Worm (Caenorhabditis elegans) whole organism, dauer: ENCODE results near the gene nex-3.

Experiments
- unc-62 ChIP-seq: sonication (generic microtip); optimal IDR thresholded peaks from 2 replicates; lab custom pipeline; 2017; ENCODE audit warnings: missing biosample characterization, missing genetic modification reagents, missing genetic modification characterization

The nex-3 gene

DNA sequence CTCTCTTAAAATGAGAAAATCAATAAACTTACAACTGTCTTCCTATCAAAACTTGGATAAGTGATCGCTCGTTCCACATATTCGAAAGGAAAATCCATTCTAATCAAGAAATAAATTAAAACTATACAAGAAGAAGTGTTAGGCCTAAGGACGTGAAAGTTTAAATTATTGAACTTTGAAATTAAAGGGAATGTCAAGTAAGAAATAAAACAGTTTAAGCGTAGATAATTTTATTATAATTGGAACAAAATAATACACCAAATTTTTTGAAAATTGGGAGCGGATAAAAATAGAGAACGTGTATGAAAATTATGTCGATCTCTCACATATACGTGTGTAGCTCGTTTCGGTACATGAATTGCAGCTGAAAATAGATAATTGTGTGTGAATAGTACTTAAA, 12.5 kb upstream of the nex-3 start, which contains the start of gene C28A5.6:
C28A5.6 (minus strand) TSS at position 101 of the 400 bp plus-strand sequence.
- TF ChIP-seq unc-62 (GFP tag; lab: Kevin White, UChicago) = no peak

DNA sequence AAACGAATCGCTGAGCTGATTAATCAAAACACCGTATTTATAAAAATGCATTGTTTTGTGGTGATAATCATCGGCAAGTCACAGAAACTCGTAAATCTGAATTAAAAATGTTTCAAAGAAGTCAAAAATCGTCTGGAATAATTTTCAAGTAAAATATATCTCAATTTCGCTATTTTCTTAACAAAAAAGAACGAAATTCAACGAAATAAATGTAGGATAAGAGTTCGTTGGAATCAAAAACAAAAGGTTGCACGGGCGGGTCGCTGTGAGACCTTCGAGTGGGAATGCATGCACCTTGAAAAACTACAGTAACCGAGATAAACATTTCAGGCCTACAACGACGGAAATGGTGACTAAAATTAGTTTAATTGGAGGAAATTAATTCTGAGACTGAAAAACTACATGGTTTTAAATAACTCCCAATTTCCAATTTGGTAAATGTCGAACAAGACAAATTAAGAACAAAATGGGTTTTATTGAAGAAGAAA, 7.5 kb upstream of the nex-3 start, which contains the start of gene C28A5.1:
C28A5.1 (minus strand) TSS at position 51 of the 488 bp plus-strand sequence.
- TF ChIP-seq unc-62 (GFP tag; lab: Kevin White, UChicago) = no peak

DNA sequence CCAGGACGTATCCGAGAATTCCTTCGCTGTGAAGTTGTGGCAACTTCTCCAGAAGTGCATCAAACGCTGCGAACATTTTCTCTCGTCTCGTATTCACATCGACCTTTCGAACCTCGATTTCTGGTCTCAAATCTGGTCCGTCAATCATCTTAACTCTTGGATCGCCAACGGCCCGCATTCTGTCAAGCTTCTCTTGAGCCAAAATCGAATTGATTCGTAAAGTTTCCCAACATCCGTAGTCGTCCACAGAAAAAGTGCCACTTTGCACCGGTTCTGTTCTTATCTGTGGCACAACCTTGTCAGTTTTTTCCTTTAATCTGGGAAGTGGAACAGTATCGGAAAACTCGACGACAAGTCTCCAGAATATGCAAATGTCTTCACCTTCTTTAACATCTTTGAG, 6.6 kb upstream of the nex-3 start:
- TF ChIP-seq unc-62 (GFP tag; lab: Kevin White, UChicago) = no peak

DNA sequence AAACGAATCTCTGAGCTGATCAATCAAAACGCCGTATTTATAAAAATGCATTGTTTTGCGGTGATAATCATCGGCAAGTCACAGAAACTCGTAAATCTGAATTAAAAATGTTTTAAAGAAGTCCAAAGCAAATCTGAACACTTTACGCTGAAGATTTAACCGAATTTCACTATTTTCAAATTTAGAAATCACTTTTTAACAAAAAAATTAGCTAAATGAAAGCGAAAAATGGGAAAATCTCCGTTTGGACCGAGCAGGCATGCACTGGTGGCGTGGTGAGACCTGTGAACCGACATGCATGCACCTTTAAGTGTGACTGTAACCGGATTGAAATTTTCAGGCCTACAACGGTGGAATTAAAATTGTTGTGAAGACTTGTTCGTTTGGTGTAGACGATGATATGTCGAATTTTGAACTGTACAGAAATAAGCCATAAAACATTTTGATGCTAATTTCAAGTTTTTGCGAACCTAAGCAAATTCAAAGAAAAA, 2.3 kb upstream of the nex-3 start, which contains the start of gene C28A5.2:
C28A5.2 (minus strand) TSS at position 51 of the 491 bp plus-strand sequence.
- TF ChIP-seq unc-62 (GFP tag; lab: Kevin White, UChicago) = no peak

DNA sequence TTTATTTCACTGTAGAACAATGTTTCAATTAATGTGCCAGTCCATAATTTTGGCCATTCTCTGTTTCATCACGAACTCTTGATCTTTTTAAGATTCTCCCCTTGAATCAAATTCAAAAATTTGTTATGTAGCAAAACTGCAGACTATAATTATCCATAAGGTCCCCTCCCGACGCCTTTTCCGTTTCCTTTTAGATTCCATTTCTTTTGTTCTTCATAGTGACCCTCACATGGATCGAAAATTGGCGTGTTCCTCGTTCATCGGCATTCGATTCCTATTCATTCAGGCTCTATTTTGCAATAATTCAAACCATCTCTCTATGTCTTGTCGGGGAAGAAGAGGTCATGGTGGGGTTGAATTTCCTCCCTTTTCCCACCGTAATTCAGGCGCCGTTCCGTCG, 2.6 kb downstream of the nex-3 start:
- TF ChIP-seq unc-62 (GFP tag; lab: Kevin White, UChicago) = no peak

DNA sequence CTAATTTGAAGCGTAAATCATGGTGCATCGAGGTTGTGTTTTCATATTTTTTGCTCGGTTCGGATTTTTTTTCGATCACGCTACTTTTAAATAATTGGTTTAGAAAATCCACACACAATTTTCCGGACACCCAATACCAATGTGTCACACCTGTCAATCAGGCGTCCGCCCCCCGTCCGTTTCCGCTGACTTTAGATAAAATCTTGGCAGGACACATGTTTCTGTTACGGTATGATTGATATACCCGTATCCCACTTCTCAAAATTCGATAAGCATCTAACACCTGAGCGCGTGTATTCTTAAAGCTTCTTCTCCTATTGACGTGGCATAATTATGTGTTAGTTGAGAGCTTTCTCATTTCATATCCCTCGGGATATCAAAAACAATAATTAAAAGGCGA, 6.1 kb downstream of the nex-3 start:
- no peak for TF ChIP-seq unc-62 (GFP tag; lab: Kevin White, UChicago)

DNA sequence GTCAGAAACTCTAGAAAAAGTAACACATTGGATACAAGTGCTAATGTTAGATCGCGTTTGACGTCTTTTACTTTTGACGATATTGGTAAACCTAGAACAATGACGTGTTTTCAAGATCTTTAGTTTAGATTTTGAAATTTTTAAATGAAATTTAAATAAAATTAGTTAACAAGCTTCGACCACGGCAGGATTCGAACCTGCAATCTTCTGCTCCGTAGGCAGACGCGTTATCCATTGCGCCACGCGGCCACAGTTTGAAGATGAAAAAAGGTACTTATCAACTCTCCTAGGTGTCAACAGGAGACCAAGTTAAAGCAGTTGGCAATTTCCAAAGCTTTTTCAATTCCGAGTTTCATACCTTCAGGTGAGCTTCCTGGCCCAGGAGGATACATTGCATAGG, 7.5 kb downstream of the nex-3 start:
- TF ChIP-seq unc-62 (GFP tag; lab: Kevin White, UChicago) = no peak

DNA sequence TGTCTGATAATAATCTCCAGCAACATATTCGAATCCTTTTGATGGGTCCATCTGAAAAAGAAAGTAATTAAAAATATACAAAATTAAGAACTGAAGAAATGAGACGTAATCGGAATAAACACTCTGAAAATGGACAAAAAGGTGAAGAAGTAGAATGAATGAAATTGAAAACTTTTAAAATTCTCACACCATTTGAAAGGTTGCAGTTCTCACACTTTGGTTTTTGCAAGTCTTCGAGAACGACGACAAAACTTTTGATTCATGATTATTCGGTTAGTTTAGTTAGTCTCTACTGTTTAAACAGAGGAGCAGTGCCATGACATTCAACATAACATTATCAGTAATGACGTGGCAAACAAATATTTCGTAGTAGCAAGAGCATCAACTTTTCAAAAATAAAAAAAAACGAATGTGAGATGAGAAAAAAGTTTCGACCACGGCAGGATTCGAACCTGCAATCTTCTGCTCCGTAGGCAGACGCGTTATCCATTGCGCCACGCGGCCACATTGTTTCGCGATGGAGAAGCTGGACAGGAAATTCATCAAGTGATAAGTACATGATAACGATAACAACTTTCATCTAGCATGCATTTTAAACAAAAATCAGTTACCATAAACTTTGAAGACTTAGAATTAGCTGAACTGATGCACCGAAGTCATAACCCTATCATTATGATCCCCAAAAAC, 8.2 kb downstream of the nex-3 start, which contains the start of gene ceh-43:
ceh-43 (minus strand) TSS at position 51 of the 687 bp plus-strand sequence.
- no peak for TF ChIP-seq unc-62 (GFP tag; lab: Kevin White, UChicago)

DNA sequence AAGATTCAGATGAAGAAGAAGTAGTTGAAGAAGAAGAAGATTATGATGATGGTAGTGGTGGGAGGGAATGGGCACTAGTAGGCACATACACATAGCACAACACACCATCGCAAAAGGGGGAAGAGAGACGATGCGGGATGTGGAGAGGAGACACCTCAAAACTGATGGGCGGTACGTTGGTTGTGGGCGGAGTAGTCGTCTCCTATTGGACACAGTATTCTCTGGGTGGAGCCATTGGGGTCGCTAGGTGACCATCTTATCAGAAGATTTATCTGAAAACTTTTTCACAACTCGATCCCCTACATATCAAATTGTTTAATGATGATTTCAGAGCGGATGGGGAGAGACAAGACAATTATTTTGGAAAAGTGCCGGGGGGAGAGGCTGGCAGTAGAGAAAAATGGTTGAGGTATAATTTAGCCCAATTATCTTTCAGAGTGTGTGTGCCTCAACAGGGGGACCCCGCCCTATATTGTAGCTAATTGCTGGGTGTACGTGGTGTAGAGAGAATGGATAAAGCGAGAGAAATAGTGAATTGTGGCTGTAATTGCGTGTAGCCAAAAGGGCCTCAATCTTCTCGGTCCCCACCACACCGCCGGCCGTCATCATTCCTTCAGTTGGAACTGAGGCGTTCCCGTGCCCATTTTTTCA, 9.0 kb downstream of the nex-3 start:
- no peak for TF ChIP-seq unc-62 (GFP tag; lab: Kevin White, UChicago)

DNA sequence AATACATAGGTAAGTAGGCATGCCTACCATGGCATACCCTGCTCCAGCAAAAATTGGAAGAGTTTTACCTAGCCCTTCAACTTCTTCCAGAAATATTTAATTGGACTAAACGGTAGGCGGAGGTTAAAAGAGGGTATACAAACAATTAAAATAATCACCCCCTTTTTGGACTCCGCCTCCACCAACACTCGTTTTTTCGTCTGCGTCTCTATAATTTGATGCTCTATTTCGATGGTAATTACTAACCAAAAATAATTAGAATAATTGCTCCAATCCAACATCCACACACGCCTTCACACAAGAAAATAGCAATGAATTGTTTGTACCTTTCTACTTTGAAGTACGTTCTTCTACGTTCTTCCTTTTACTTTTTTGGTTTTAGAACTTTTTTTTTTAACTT, 10.9 kb downstream of the nex-3 start:
- TF ChIP-seq unc-62 (GFP tag; lab: Kevin White, UChicago) = no peak

DNA sequence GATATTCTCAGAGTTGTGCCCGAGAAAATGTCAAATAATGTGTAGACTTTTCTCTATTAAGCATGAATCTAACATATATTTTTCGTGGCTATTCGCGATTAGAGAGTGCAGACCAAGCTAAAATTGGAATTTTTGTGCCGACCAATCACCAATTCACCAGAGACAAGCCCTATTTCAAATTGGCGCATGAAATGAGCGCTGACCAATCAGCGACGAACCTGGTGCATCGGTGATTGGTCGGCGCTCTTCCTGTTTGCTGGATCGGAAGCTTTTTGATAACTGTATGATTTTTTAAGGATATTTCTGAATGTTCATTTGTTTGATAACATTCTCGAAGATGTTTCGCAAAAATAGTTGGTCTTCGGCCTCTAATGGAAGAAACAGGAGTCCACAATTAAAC, 11.4 kb downstream of the nex-3 start:
- TF ChIP-seq unc-62 (GFP tag; lab: Kevin White, UChicago) = no peak

DNA sequence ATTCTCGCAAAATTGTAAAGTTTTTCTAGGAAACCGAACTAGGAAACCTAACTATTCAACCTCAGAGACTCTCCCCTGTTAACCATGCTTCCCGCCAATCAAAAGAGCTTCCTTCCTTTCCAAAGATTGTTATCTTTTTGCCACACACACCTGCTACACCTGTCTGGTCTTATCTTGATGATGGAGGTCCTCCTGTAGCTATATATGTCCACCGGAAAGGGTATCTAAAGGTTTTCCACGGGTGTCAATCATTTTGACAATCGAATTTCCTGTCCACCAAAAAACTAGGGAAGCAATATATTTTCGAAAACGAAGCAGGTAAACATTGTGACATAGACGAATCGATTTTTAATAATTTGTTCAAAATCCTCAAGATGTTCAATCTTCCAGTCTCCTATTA, 11.9 kb downstream of the nex-3 start:
- no peak for TF ChIP-seq unc-62 (GFP tag; lab: Kevin White, UChicago)

DNA sequence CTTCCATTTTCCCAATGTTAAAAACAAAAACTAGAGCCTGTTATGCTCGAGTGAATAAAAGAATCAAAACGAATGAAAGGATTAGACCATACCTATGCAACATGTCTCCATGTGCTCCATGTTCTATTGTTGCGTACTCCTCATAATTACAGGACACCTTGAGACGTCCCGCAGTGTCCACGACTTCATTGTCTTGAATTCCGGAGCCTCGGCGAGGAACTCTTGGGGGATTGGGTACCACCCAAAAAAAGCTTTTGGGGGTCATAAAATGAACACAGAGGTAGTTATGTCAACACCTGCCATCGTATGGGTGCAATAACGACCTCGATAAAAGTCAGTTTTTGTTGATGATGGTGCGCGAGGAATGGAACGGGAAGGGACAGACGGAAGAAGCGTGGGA, 13.0 kb downstream of the nex-3 start:
- TF ChIP-seq unc-62 (GFP tag; lab: Kevin White, UChicago) = no peak

DNA sequence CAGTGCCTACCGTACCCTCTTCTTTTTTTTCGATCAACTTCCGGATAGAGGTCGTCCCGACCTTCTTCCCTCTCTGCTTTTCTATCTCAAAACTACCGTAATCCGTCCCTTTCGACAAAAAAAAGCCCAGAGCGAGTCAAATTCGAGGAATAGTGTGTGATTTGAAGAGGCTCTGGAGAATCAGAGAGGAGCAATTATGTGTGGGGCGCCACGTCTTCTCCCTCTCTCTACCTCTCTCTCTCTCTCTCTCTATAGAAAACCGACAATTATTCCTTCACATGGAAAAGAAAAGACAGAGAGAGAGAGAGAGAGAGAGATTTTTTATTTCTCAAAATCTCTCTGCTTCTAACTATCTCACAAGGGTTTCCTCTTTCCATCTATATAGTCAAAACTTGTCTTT, 14.7 kb downstream of the nex-3 start:
- no peak for TF ChIP-seq unc-62 (GFP tag; lab: Kevin White, UChicago)

DNA sequence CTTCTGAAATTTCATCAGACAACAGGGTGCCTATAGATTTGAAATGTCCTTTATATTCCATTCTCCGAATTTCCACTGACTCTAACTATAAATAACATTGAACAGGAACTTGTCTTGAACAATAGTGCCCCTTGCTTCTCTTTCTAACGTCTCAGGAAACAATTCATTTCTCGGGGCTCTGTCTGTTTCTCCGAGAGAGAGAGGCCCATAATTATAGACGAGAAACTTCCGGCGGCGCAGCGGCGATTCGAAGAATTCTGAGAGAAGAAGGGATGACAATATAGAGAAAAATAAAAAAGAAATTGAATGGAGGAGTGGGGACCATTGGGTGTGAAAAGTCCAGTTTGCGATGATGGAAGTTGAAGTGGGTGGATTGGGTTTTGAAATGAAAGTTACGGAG, 18.4 kb downstream of the nex-3 start:
- no peak for TF ChIP-seq unc-62 (GFP tag; lab: Kevin White, UChicago)

DNA sequence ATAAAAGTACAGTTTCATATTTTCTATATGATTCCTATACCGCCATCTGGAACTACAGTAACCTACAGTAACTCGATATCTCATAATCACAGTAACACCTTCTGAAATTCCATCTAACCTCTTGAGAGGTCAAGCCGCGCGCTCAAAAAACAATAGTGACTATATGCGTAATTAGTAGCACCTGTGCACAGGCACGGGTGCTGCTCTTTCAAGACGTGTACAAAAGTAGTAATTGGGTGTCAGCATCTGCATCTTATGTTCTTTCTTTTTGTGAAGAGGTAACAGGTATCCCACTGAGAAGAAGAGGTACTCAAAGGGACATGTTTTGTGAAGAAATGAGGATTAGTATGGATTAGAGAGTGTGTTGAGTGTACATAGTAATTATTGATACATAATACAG, 19.5 kb downstream of the nex-3 start:
- no peak for TF ChIP-seq unc-62 (GFP tag; lab: Kevin White, UChicago)
